Fruit fly (Drosophila melanogaster): ENCODE measurements around the gene CG14143.

Gene CG14143

DNA sequence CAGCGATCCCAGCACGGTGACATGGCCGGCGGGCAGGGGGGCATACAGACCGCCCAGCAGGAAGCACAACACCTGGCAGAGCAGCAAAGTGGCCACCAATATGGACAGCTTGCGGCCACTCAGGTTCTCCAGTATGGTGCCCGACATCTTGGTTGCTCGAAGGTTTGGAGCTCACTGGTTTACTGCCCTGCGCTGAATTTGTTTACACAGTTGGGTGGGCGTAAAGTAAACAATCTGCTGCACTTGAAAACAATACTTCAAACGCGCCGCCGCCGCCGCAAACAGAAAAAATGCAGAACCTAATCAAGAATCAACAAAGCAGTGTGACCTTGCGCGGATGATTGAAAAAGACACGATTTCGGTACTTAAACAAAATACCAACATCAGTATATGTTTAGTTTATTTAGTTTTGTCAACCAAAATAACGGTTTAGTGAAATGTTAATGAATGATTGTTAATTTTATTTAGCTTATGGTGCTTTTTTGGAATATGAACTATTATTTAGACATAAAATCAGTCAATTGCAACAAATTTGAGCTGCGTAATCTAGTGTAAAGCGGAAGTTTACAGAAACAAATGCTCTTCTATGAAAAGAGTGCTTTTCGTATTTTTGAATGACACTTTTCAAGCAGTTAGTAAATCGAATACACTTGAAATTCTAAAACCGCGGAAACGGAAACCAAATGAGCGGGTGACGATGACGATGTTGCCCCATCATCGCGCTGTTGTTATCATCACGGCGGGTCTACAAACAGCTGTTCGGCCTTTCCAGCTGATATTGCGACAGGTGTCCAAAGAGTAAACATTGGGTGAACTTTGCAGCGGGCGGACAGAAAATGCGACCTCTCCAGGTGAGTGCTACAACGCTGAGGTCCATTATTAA, 34.8 kb downstream of the CG14143 start, which contains the start of the genes wls and Adck5 (continued):
- TF ChIP-seq Nf-YA (GFP tag; IDR thresholded peaks at IDR 0.05) (peak; percentile 38; the same call in 1 of the 2 replicates), fu2 (GFP tag; optimal IDR thresholded peaks at IDR 0.05) (peak; percentile 9), esg (GFP tag; conservative IDR thresholded peaks at IDR 0.05) (no peak), CG1233 (GFP tag; optimal IDR thresholded peaks at IDR 0.05) (peak; percentile 41), MBD-R2 (GFP tag; IDR thresholded peaks at IDR 0.05) (peak; percentile 76), HLH3B (GFP tag; IDR thresholded peaks at IDR 0.05) (no peak), CG10543 (GFP tag; optimal IDR thresholded peaks at IDR 0.05) (peak; percentile 57), Mes4 (GFP tag; optimal IDR thresholded peaks at IDR 0.05) (peak; percentile 63), Dll (GFP tag; IDR thresholded peaks at IDR 0.05; ENCODE audit: partially characterized antibody) (no peak), HHEX (GFP tag; optimal IDR thresholded peaks at IDR 0.05) (peak; percentile 58), tio (GFP tag; optimal IDR thresholded peaks at IDR 0.05) (no peak), so (GFP tag; IDR thresholded peaks at IDR 0.05) (peak; percentile 58; the same call in 1 of the 3 replicates), sim (GFP tag; IDR thresholded peaks at IDR 0.05) (no peak), Rx (GFP tag; IDR thresholded peaks at IDR 0.05) (no peak), CG3407 (GFP tag; optimal IDR thresholded peaks at IDR 0.05) (peak; percentile 11), aop (GFP tag; IDR thresholded peaks at IDR 0.05) (no peak), gt (GFP tag; IDR thresholded peaks at IDR 0.05) (no peak), dysf (GFP tag; IDR thresholded peaks at IDR 0.05) (peak; percentile 50; the same call in 1 of the 3 replicates), Rfx (GFP tag; IDR thresholded peaks at IDR 0.05) (peak; percentile 70), CG17361 (GFP tag; IDR thresholded peaks at IDR 0.05) (peak; percentile 62; the same call in 2 of the 3 replicates), CG9437 (GFP tag; optimal IDR thresholded peaks at IDR 0.05) (peak; percentile 56), NK7.1 (GFP tag; optimal IDR thresholded peaks at IDR 0.05) (no peak), Nf-YB (GFP tag; optimal IDR thresholded peaks at IDR 0.05) (no peak), tx (GFP tag; optimal IDR thresholded peaks at IDR 0.05) (no peak), CG9876 (GFP tag; optimal IDR thresholded peaks at IDR 0.05) (no peak), nau (GFP tag; optimal IDR thresholded peaks at IDR 0.05) (no peak), Dp (GFP tag; optimal IDR thresholded peaks at IDR 0.05) (peak; percentile 38), ttk (GFP tag; IDR thresholded peaks at IDR 0.05) (no peak), disco-r (GFP tag; optimal IDR thresholded peaks at IDR 0.05) (no peak), croc (GFP tag; conservative IDR thresholded peaks at IDR 0.05) (no peak), CG17385 (GFP tag; optimal IDR thresholded peaks at IDR 0.05) (peak; percentile 56), MTF-1 (GFP tag; optimal IDR thresholded peaks at IDR 0.05; ENCODE audit: borderline replicate concordance) (peak; percentile 80), vvl (GFP tag; IDR thresholded peaks at IDR 0.05) (0 out of 2 replicates have a peak, but pooled peaks have one; percentile 30), nmo (GFP tag; optimal IDR thresholded peaks at IDR 0.05) (peak; percentile 45), p53 (GFP tag; optimal IDR thresholded peaks at IDR 0.05) (peak; percentile 7), CG15011 (GFP tag; optimal IDR thresholded peaks at IDR 0.05) (peak; percentile 61), CG10147 (GFP tag; optimal IDR thresholded peaks at IDR 0.05) (no peak), mld (GFP tag; IDR thresholded peaks at IDR 0.05; ENCODE audit: partially characterized antibody) (no peak), CG10267 (tag; optimal IDR thresholded peaks at IDR 0.05) (peak; percentile 52), CG4707 (GFP tag; optimal IDR thresholded peaks at IDR 0.05) (peak; percentile 45), gsb-n (tag; optimal IDR thresholded peaks at IDR 0.05) (no peak), stwl (tag; optimal IDR thresholded peaks at IDR 0.05) (peak; percentile 79), CG7963 (GFP tag; IDR thresholded peaks at IDR 0.05; ENCODE audit: partially characterized antibody) (no peak), inv (GFP tag; IDR thresholded peaks at IDR 0.05; ENCODE audit: partially characterized antibody) (no peak), nom (GFP tag; optimal IDR thresholded peaks at IDR 0.05) (no peak), CG4424 (GFP tag; optimal IDR thresholded peaks at IDR 0.05) (peak; percentile 38), odd (GFP tag; optimal IDR thresholded peaks at IDR 0.05) (peak; percentile 66), CG13894 (tag; optimal IDR thresholded peaks at IDR 0.05) (no peak)

All from whole organism, embryonic.